Worm (Caenorhabditis elegans): Measurements from ENCODE around the gene Y49F6C.8.

DNA sequence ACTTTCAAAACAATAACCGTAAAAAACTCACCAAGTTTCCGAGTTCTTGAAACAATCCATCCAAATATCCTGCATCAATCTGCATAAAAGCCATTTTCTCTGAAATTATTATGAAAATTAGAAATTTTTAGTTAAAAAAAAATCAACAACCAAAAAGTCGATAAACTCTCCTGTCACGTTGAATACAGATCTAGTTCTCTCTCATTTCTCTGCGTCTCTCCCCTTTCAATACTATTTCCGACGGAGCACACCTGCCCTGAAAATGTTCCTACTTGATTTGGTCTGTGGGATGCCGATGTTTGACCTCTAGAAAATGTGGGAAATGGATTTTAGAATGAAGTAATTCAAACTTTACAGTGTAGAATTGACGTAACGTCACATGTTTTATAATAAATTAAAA lies 17.6 kb upstream of the Y49F6C.8 start, which contains the start of gene T06D4.6:
- TF ChIP-seq ztf-4 (tag; optimal IDR thresholded peaks at IDR 0.05): no peak
- TF ChIP-seq nhr-28 (tag; optimal IDR thresholded peaks at IDR 0.05): no peak
- TF ChIP-seq fkh-10 (GFP tag; optimal IDR thresholded peaks at IDR 0.05): no peak
- no peak for TF ChIP-seq fos-1 (tag; optimal IDR thresholded peaks at IDR 0.05)
- TF ChIP-seq egl-27 (tag; optimal IDR thresholded peaks at IDR 0.05): no peak
- no peak for TF ChIP-seq hmg-11 (tag; optimal IDR thresholded peaks at IDR 0.05)
- no peak for TF ChIP-seq nfya-1 (tag; optimal IDR thresholded peaks at IDR 0.05; ENCODE audit: insufficient read depth)
- no peak for TF ChIP-seq ama-1 (optimal IDR thresholded peaks at IDR 0.05)
- no peak for TF ChIP-seq mdl-1 (tag; optimal IDR thresholded peaks at IDR 0.05)
- no peak for TF ChIP-seq daf-12 (tag; optimal IDR thresholded peaks at IDR 0.05)
- no peak for TF ChIP-seq unc-62 (GFP tag; optimal IDR thresholded peaks at IDR 0.05)
- no peak for TF ChIP-seq nhr-237 (tag; optimal IDR thresholded peaks at IDR 0.05)
